Worm (Caenorhabditis elegans) whole organism, mixed stage, embryonic: ENCODE measurements around the gene soc-1.

Experiments used
- M03D4.4 ChIP-seq: sonication (generic microtip); optimal IDR thresholded peaks from 2 replicates; lab custom pipeline; 2017; ENCODE audit warnings: mild to moderate bottlenecking, missing genetic modification characterization, missing compliant biosample characterization
- blmp-1 ChIP-seq: fragments of 150-350 bp; optimal IDR thresholded peaks from 2 replicates; lab custom pipeline; 2014; ENCODE audit warnings: missing biosample characterization, missing genetic modification characterization
- ces-1 ChIP-seq: fragments of 150-350 bp; optimal IDR thresholded peaks from 2 replicates; lab custom pipeline; 2014; ENCODE audit warnings: missing biosample characterization, missing genetic modification reagents, missing genetic modification characterization
- drap-1 ChIP-seq: fragments of 200-800 bp; sonication (Bioruptor generic); optimal IDR thresholded peaks from 3 replicates; lab custom pipeline; 2018; ENCODE audit warnings: mild to moderate bottlenecking, missing genetic modification characterization, missing compliant biosample characterization
- elt-1 ChIP-seq: sonication (generic microtip); optimal IDR thresholded peaks from 2 replicates; lab custom pipeline; 2017; ENCODE audit warnings: missing genetic modification characterization, mild to moderate bottlenecking, missing compliant biosample characterization, antibody characterized with exemption, moderate library complexity, borderline replicate concordance; ENCODE audit not compliant: insufficient read depth
- elt-3 ChIP-seq: fragments of 150-350 bp; optimal IDR thresholded peaks from 2 replicates; lab custom pipeline; 2014; ENCODE audit warnings: missing biosample characterization, missing genetic modification characterization
- hlh-1 ChIP-seq: fragments of 150-350 bp; optimal IDR thresholded peaks from 2 replicates; lab custom pipeline; 2014; ENCODE audit warnings: missing biosample characterization, missing genetic modification reagents, missing genetic modification characterization
- mab-5 ChIP-seq: fragments of 150-350 bp; optimal IDR thresholded peaks from 2 replicates; lab custom pipeline; 2014; ENCODE audit warnings: missing biosample characterization, missing genetic modification characterization
- mep-1 ChIP-seq: fragments of 150-350 bp; optimal IDR thresholded peaks from 2 replicates; lab custom pipeline; 2017; ENCODE audit warnings: missing biosample characterization, missing genetic modification reagents, missing genetic modification characterization, inconsistent platforms
- mls-2 ChIP-seq: sonication (generic microtip); optimal IDR thresholded peaks from 2 replicates; lab custom pipeline; 2016; ENCODE audit warnings: mild to moderate bottlenecking, missing genetic modification characterization, moderate library complexity, missing compliant biosample characterization
- nhr-237 ChIP-seq: fragments of 150-350 bp; optimal IDR thresholded peaks from 2 replicates; lab custom pipeline; 2014; ENCODE audit warnings: missing biosample characterization, missing genetic modification characterization
- nhr-76 ChIP-seq: sonication (generic microtip); optimal IDR thresholded peaks from 2 replicates; lab custom pipeline; 2017; ENCODE audit warnings: missing biosample characterization, missing genetic modification characterization
- pha-4 ChIP-seq: fragments of 150-350 bp; optimal IDR thresholded peaks from 2 replicates; lab custom pipeline; 2018; ENCODE audit warnings: missing biosample characterization, missing genetic modification reagents, missing genetic modification characterization
- snpc-4 ChIP-seq: fragments of 150-350 bp; optimal IDR thresholded peaks from 2 replicates; lab custom pipeline; 2014; ENCODE audit warnings: missing biosample characterization, missing genetic modification characterization
- sptf-1 ChIP-seq: sonication (generic microtip); optimal IDR thresholded peaks from 2 replicates; lab custom pipeline; 2017; ENCODE audit warnings: mild to moderate bottlenecking, missing genetic modification characterization, moderate library complexity, missing compliant biosample characterization
- tbx-8 ChIP-seq: fragments of 200-800 bp; sonication (Bioruptor generic); optimal IDR thresholded peaks from 2 replicates; lab custom pipeline; 2018; ENCODE audit warnings: mild to moderate bottlenecking, missing genetic modification characterization, moderate library complexity, missing compliant biosample characterization

Gene soc-1

ce11 chrV:4692382-4693281 is 49.9 kb downstream of the soc-1 start, which contains the start of gene cpg-8:
Gene cpg-8 (minus strand): TSS chrV:4692432.
- TF ChIP-seq ces-1 (GFP tag; lab: Kevin White, UChicago) (no peak), pha-4 (tag; lab: Kevin White, UChicago) (no peak), tbx-8 (GFP tag; lab: Kevin White, UChicago) (no peak), M03D4.4 (tag; lab: Kevin White, UChicago) (no peak), sptf-1 (tag; lab: Kevin White, UChicago) (no peak), snpc-4 (tag; lab: Kevin White, UChicago) (no peak), nhr-76 (tag; lab: Kevin White, UChicago) (no peak), nhr-237 (no peak), drap-1 (GFP tag; lab: Kevin White, UChicago) (no peak), blmp-1 (tag; lab: Kevin White, UChicago) (no peak), elt-3 (tag; lab: Kevin White, UChicago) (no peak), mls-2 (tag; lab: Kevin White, UChicago) (no peak)
- TF ChIP-seq, all 35 proteins: peak for 0

ce11 chrV:4693282-4693588 is 50.5 kb downstream of the soc-1 start:
- TF ChIP-seq hlh-1 (tag; lab: Kevin White, UChicago) (peak; percentile 43), ces-1 (GFP tag; lab: Kevin White, UChicago) (no peak), M03D4.4 (tag; lab: Kevin White, UChicago) (no peak)

DNA sequence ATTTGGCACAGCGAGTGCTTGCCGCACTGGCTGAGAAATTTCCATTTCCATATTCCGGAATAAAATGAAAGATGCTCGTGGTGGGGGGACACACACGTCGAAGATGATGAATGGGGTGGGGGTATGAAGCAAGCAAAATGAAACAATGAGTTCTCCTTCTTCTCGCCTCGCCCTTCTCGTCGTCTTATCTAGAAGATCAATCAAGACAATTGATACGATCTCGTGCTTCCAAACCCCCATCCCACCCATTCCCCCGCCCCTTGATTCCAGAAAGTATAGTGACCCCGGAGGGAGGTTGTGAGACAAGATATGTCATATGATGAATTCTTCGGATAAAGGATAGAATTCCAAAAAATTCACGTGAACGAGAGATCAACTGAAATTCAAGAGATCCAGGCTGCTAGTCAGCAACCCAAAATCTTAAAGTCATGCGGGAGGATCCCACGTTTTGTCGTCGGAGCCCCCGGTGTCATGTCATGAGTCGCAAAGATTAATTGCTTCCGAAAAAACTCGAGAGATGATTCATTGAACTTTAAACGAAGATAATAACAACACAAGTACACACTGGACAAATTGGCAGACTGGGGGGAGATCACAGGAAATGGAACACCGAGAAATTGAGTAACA is 51.8 kb downstream of the soc-1 start:
- TF ChIP-seq mep-1 (tag; lab: Kevin White, UChicago) (no peak), elt-3 (tag; lab: Kevin White, UChicago) (no peak), elt-1 (peak; percentile 92), mab-5 (no peak)
